Worm (Caenorhabditis elegans) whole organism, L1 larva: ENCODE measurements around the gene egl-6.

ENCODE experiments used
- F16B12.6 ChIP-seq: fragments of 150-350 bp; optimal IDR thresholded peaks from 2 replicates; lab custom pipeline; 2014; ENCODE audit warnings: missing biosample characterization, missing genetic modification characterization
- blmp-1 ChIP-seq: fragments of 150-350 bp; optimal IDR thresholded peaks from 2 replicates; lab custom pipeline; 2014; ENCODE audit warnings: missing biosample characterization, missing genetic modification characterization
- ceh-8 ChIP-seq: fragments of 200-800 bp; sonication (Bioruptor generic); optimal IDR thresholded peaks from 2 replicates; lab custom pipeline; 2018; ENCODE audit warnings: mild to moderate bottlenecking, missing genetic modification characterization, moderate library complexity, missing compliant biosample characterization
- ceh-90 ChIP-seq: sonication (generic microtip); optimal IDR thresholded peaks from 2 replicates; lab custom pipeline; 2016; ENCODE audit warnings: missing genetic modification characterization, missing compliant biosample characterization
- dpl-1 ChIP-seq, 3 experiments: fragments of 150-350 bp in 2 of 3; sonication (generic microtip) in 1 of 3; optimal IDR thresholded peaks; 2 replicates each; lab custom pipeline; 2014 to 2017; ENCODE audit warnings: missing biosample characterization in 3 of 3, missing genetic modification characterization in 3 of 3, missing genetic modification reagents in 3 of 3
- efl-1 ChIP-seq, 4 experiments: fragments of 150-350 bp; optimal IDR thresholded peaks in 3 of 4; peaks in 1 of 4; 1 replicate in 1 of 4; 2 replicates in 3 of 4; lab custom pipeline; 2014; ENCODE audit warnings: missing biosample characterization in 2 of 4, missing genetic modification characterization in 2 of 4, missing genetic modification reagents in 2 of 4
- elt-2 ChIP-seq: sonication (generic microtip); optimal IDR thresholded peaks from 2 replicates; lab custom pipeline; 2016; ENCODE audit warnings: missing genetic modification characterization, mild to moderate bottlenecking, inconsistent platforms, missing compliant biosample characterization, missing genetic modification reagents
- elt-3 ChIP-seq, 6 experiments: fragments of 150-350 bp in 1 of 6; sonication (generic microtip); optimal IDR thresholded peaks; 2 replicates each; lab custom pipeline; 2017 to 2018; ENCODE audit warnings: missing biosample characterization in 6 of 6, missing genetic modification characterization in 6 of 6, inconsistent platforms in 1 of 6
- fkh-8 ChIP-seq: sonication (generic microtip); optimal IDR thresholded peaks from 2 replicates; lab custom pipeline; 2016; ENCODE audit warnings: mild to moderate bottlenecking, missing genetic modification characterization, missing compliant biosample characterization
- hpl-2 ChIP-seq: fragments of 150-350 bp; optimal IDR thresholded peaks from 2 replicates; lab custom pipeline; 2014; ENCODE audit warnings: missing biosample characterization, missing genetic modification reagents, missing genetic modification characterization
- jun-1 ChIP-seq: fragments of 150-350 bp; optimal IDR thresholded peaks from 2 replicates; lab custom pipeline; 2014; ENCODE audit warnings: missing biosample characterization, missing genetic modification reagents, missing genetic modification characterization
- lin-13 ChIP-seq: fragments of 150-350 bp; optimal IDR thresholded peaks from 2 replicates; lab custom pipeline; 2014; ENCODE audit warnings: missing biosample characterization, missing genetic modification reagents, missing genetic modification characterization
- lin-14 ChIP-seq: fragments of 200-800 bp; sonication (Bioruptor generic); optimal IDR thresholded peaks from 2 replicates; lab custom pipeline; 2018; ENCODE audit warnings: mild to moderate bottlenecking, missing genetic modification characterization, moderate library complexity, missing compliant biosample characterization
- lin-15B ChIP-seq: fragments of 150-350 bp; sonication (generic microtip); optimal IDR thresholded peaks from 3 replicates; lab custom pipeline; 2014; ENCODE audit warnings: missing biosample characterization, missing genetic modification characterization
- lin-35 ChIP-seq, 2 experiments: fragments of 150-350 bp; optimal IDR thresholded peaks; 2 replicates each; lab custom pipeline; 2014; ENCODE audit warnings: missing biosample characterization in 2 of 2, missing genetic modification characterization in 2 of 2, missing genetic modification reagents in 2 of 2
- lsy-2 ChIP-seq, 2 experiments: fragments of 150-350 bp; optimal IDR thresholded peaks; 2 replicates each; lab custom pipeline; 2014; ENCODE audit warnings: missing biosample characterization in 2 of 2, missing genetic modification characterization in 2 of 2
- mab-9 ChIP-seq: fragments of 200-800 bp; sonication (Bioruptor generic); IDR thresholded peaks from 2 replicates; pipeline ENCODE4 v1.3.6; 2022; ENCODE audit warnings: missing genetic modification reagents, missing genetic modification characterization, missing compliant biosample characterization
- nhr-12 ChIP-seq: sonication (generic microtip); optimal IDR thresholded peaks from 2 replicates; lab custom pipeline; 2017; ENCODE audit warnings: missing biosample characterization, missing genetic modification characterization
- nhr-19 ChIP-seq: fragments of 200-800 bp; sonication (Bioruptor generic); conservative IDR thresholded peaks from 2 replicates; pipeline ENCODE4 v1.3.6; 2022; ENCODE audit warnings: missing genetic modification characterization, missing compliant biosample characterization
- nhr-20 ChIP-seq: sonication (generic microtip); optimal IDR thresholded peaks from 2 replicates; lab custom pipeline; 2016; ENCODE audit warnings: mild to moderate bottlenecking, missing genetic modification characterization, missing compliant biosample characterization
- nhr-237 ChIP-seq: fragments of 150-350 bp; optimal IDR thresholded peaks from 2 replicates; lab custom pipeline; 2014; ENCODE audit warnings: missing biosample characterization, missing genetic modification characterization
- nhr-28 ChIP-seq: fragments of 150-350 bp; optimal IDR thresholded peaks from 2 replicates; lab custom pipeline; 2014; ENCODE audit warnings: missing biosample characterization, missing genetic modification characterization
- nhr-71 ChIP-seq: sonication (generic microtip); optimal IDR thresholded peaks from 2 replicates; lab custom pipeline; 2016; ENCODE audit warnings: mild to moderate bottlenecking, missing genetic modification characterization, moderate library complexity, missing compliant biosample characterization
- nhr-77 ChIP-seq: fragments of 150-350 bp; optimal IDR thresholded peaks from 2 replicates; lab custom pipeline; 2014; ENCODE audit warnings: missing biosample characterization, missing genetic modification characterization
- nhr-84 ChIP-seq: sonication (generic microtip); optimal IDR thresholded peaks from 2 replicates; lab custom pipeline; 2017; ENCODE audit warnings: missing biosample characterization, missing genetic modification characterization
- nhr-85 ChIP-seq: sonication (generic microtip); peaks from one replicate; lab custom pipeline; 2016; ENCODE audit warnings: missing genetic modification characterization, inconsistent platforms, missing compliant biosample characterization
- nhr-90 ChIP-seq: sonication (generic microtip); optimal IDR thresholded peaks from 2 replicates; lab custom pipeline; 2016; ENCODE audit warnings: mild to moderate bottlenecking, missing genetic modification characterization, missing compliant biosample characterization; ENCODE audit not compliant: poor library complexity
- rnt-1 ChIP-seq: sonication (generic microtip); optimal IDR thresholded peaks from 2 replicates; lab custom pipeline; 2016; ENCODE audit warnings: mild to moderate bottlenecking, missing genetic modification characterization, moderate library complexity, missing compliant biosample characterization
- snu-23 ChIP-seq: sonication (generic microtip); optimal IDR thresholded peaks from 2 replicates; lab custom pipeline; 2016; ENCODE audit warnings: missing genetic modification characterization, missing compliant biosample characterization
- sptf-1 ChIP-seq: fragments of 150-350 bp; optimal IDR thresholded peaks from 2 replicates; lab custom pipeline; 2014; ENCODE audit warnings: missing biosample characterization, missing genetic modification characterization
- unc-130 ChIP-seq: fragments of 150-350 bp; optimal IDR thresholded peaks from 2 replicates; lab custom pipeline; 2017; ENCODE audit warnings: missing biosample characterization, missing genetic modification characterization, inconsistent platforms
- zag-1 ChIP-seq: fragments of 150-350 bp; optimal IDR thresholded peaks from 2 replicates; lab custom pipeline; 2014; ENCODE audit warnings: missing biosample characterization, missing genetic modification characterization
- zip-4 ChIP-seq: fragments of 200-800 bp; sonication (Bioruptor generic); optimal IDR thresholded peaks from 2 replicates; lab custom pipeline; 2018; ENCODE audit warnings: mild to moderate bottlenecking, missing genetic modification characterization, moderate library complexity, missing compliant biosample characterization
- ztf-4 ChIP-seq: fragments of 150-350 bp; optimal IDR thresholded peaks from 2 replicates; lab custom pipeline; 2014; ENCODE audit warnings: missing biosample characterization, missing genetic modification characterization

Gene egl-6

ce11 chrX:5953174-5953573 lies 22.3 kb downstream of the egl-6 start, which contains the start of the genes R07E4.5 and R07E4.3 (continued):
- TF ChIP-seq jun-1 (tag; lab: Kevin White, UChicago) (peak; percentile 36), lin-13 (GFP tag; lab: Kevin White, UChicago) (peak; percentile 74), fkh-8 (tag; lab: Kevin White, UChicago) (peak; percentile 65), nhr-71 (tag; lab: Kevin White, UChicago) (peak; percentile 81), nhr-90 (tag; lab: Kevin White, UChicago) (peak; percentile 75)

ce11 chrX:5956130-5956529 lies 25.2 kb downstream of the egl-6 start:
- TF ChIP-seq lin-35 (GFP tag; optimal IDR thresholded peaks at IDR 0.05; lab: Kevin White, UChicago) = no peak
- no peak for TF ChIP-seq dpl-1 (GFP tag; optimal IDR thresholded peaks at IDR 0.05; lab: Kevin White, UChicago)
- no peak for TF ChIP-seq nhr-12 (tag; lab: Kevin White, UChicago)
- TF ChIP-seq rnt-1 (tag; lab: Kevin White, UChicago) = no peak
- TF ChIP-seq hpl-2 (GFP tag; lab: Kevin White, UChicago) = no peak
- no peak for TF ChIP-seq unc-130 (tag; lab: Kevin White, UChicago)
- TF ChIP-seq zag-1 = no peak
- TF ChIP-seq mab-9 (GFP tag; lab: Robert Waterston, UW) = no peak
- no peak for TF ChIP-seq nhr-84
- TF ChIP-seq lsy-2 (tag; optimal IDR thresholded peaks at IDR 0.05; lab: Kevin White, UChicago) = no peak

ce11 chrX:5958815-5959214 lies 27.9 kb downstream of the egl-6 start, which contains the start of gene R07E4.1:
TSS of gene R07E4.1 (plus strand) at chrX:5959115.
- TF ChIP-seq nhr-19 (GFP tag; lab: Robert Waterston, UW) (no peak), lin-14 (GFP tag; lab: Kevin White, UChicago) (peak; percentile 4), nhr-12 (tag; lab: Kevin White, UChicago) (no peak)

ce11 chrX:5960872-5961271 lies 29.9 kb downstream of the egl-6 start:
- TF ChIP-seq blmp-1 (tag; lab: Kevin White, UChicago) = no peak
- no peak for TF ChIP-seq efl-1 (optimal IDR thresholded peaks at IDR 0.05; lab: Kevin White, UChicago)
- peak in 1 of 2 experiments; percentile 89 for TF ChIP-seq efl-1 (GFP tag; optimal IDR thresholded peaks at IDR 0.05 in 1 of 2; lab: Kevin White, UChicago)

DNA sequence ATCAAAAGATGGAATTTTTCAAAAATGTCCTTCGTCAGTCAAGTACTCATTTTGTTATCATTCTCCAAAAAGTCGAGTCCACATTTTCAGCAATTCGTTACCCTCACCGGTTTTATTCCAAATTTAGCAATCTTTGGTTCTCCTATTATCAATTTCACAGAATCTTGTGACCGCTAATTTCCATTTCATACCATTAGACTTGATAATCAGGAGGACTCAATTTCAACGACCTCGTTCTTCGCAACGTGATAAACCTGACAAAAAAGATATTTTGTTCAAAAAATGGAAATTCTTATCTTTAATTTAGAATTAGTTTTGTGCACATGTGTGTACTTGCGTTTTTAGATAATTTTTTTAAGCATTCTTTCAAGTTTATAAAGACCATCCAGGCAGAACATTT lies 31.6 kb downstream of the egl-6 start:
- TF ChIP-seq ceh-8 (no peak), nhr-20 (tag; lab: Kevin White, UChicago) (peak; percentile 27), snu-23 (no peak), nhr-90 (tag; lab: Kevin White, UChicago) (peak; percentile 19), elt-2 (tag; lab: Kevin White, UChicago) (peak; percentile 93), lin-14 (GFP tag; lab: Kevin White, UChicago) (peak; percentile 5), efl-1 (optimal IDR thresholded peaks at IDR 0.05; lab: Kevin White, UChicago) (no peak), efl-1 (GFP tag; optimal IDR thresholded peaks at IDR 0.05 in 1 of 2; lab: Kevin White, UChicago) (peak in 1 of 2 experiments; percentile 58)
- TF ChIP-seq, all 84 proteins: peak for 5

DNA sequence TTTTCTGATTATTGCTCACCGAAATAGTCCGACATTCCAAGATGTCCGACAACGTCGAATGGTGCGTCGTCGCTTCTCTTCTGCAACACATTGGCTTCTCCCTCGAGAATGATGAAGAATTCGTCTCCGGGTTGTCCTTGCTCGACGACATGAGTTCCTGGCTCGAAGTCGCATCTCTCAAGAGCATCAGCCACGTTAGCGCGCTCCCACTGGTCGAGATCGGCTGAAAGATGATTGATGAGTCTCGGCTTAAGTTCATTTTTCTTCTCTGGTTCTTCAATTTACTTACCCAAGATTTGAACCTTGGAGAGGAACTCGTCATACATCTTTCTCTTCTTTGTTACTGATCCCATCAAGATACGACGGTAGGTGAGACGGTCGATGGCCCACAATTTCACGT lies 41.3 kb downstream of the egl-6 start:
- TF ChIP-seq nhr-237 (no peak), jun-1 (tag; lab: Kevin White, UChicago) (no peak), lsy-2 (tag; optimal IDR thresholded peaks at IDR 0.05; lab: Kevin White, UChicago) (no peak), ceh-90 (tag; lab: Kevin White, UChicago) (no peak), elt-3 (tag; optimal IDR thresholded peaks at IDR 0.05; lab: Kevin White, UChicago) (no peak), ztf-4 (tag; lab: Kevin White, UChicago) (no peak), nhr-28 (no peak), nhr-85 (no peak)

ce11 chrX:5975228-5975627 lies 44.3 kb downstream of the egl-6 start:
- TF ChIP-seq sptf-1 (tag; lab: Kevin White, UChicago) (no peak), hpl-2 (GFP tag; lab: Kevin White, UChicago) (no peak), zip-4 (GFP tag; lab: Kevin White, UChicago) (no peak), lin-14 (GFP tag; lab: Kevin White, UChicago) (peak; percentile 58), nhr-84 (no peak), nhr-77 (no peak), F16B12.6 (tag; lab: Kevin White, UChicago) (no peak), lin-13 (GFP tag; lab: Kevin White, UChicago) (no peak), lin-15B (tag; lab: Kevin White, UChicago) (no peak)
